Fruit fly (Drosophila melanogaster) whole organism, embryonic: ENCODE results near the gene CG44428.

ENCODE experiments used
- BtbVII ChIP-seq: fragments of 200-800 bp; sonication (Bioruptor generic); optimal IDR thresholded peaks from 3 replicates; lab custom pipeline; 2017; ENCODE audit warnings: missing biosample characterization, mild to moderate bottlenecking, missing genetic modification characterization
- CG10654 ChIP-seq: fragments of 200-800 bp; sonication (Bioruptor generic); optimal IDR thresholded peaks from 2 replicates; lab custom pipeline; 2016; ENCODE audit warnings: missing biosample characterization, missing genetic modification characterization
- CG11247 ChIP-seq: fragments of 200-800 bp; sonication (Bioruptor generic); IDR thresholded peaks from 2 replicates; pipeline ENCODE4 v1.3.6; 2022; ENCODE audit warnings: missing biosample characterization, missing genetic modification characterization
- CG11456 ChIP-seq: fragments of 200-800 bp; sonication (Bioruptor generic); IDR thresholded peaks from 3 replicates; pipeline ENCODE4 v1.3.6; 2022; ENCODE audit warnings: missing biosample characterization, missing genetic modification characterization
- CG11723 ChIP-seq: fragments of 200-800 bp; sonication (Bioruptor generic); optimal IDR thresholded peaks from 2 replicates; lab custom pipeline; 2017; ENCODE audit warnings: missing biosample characterization, mild to moderate bottlenecking, missing genetic modification characterization
- CG13775 ChIP-seq: fragments of 200-800 bp; sonication (Bioruptor generic); optimal IDR thresholded peaks from 3 replicates; lab custom pipeline; 2017; ENCODE audit warnings: missing biosample characterization, mild to moderate bottlenecking, missing genetic modification characterization
- CG14710 ChIP-seq: fragments of 200-800 bp; sonication (Bioruptor generic); optimal IDR thresholded peaks from 3 replicates; lab custom pipeline; 2019; ENCODE audit warnings: missing biosample characterization, mild to moderate bottlenecking, missing genetic modification characterization, moderate library complexity
- CG15011 ChIP-seq: fragments of 200-800 bp; sonication (Bioruptor generic); optimal IDR thresholded peaks from 3 replicates; lab custom pipeline; 2018; ENCODE audit warnings: missing biosample characterization, mild to moderate bottlenecking, missing genetic modification characterization
- CG15269 ChIP-seq: fragments of 200-800 bp; sonication (Bioruptor generic); optimal IDR thresholded peaks from 2 replicates; lab custom pipeline; 2018; ENCODE audit warnings: missing biosample characterization, mild to moderate bottlenecking, missing genetic modification characterization, moderate library complexity
- CG15601 ChIP-seq: fragments of 200-800 bp; sonication (Bioruptor generic); optimal IDR thresholded peaks from 3 replicates; lab custom pipeline; 2019; ENCODE audit warnings: missing biosample characterization, mild to moderate bottlenecking, missing genetic modification characterization, moderate library complexity
- CG2199 ChIP-seq: fragments of 200-800 bp; sonication (Bioruptor generic); IDR thresholded peaks from 3 replicates; pipeline ENCODE4 v1.3.6; 2022; ENCODE audit warnings: missing biosample characterization, missing genetic modification characterization
- CG3163 ChIP-seq: fragments of 200-800 bp; sonication (Bioruptor generic); optimal IDR thresholded peaks from 3 replicates; lab custom pipeline; 2016; ENCODE audit warnings: missing biosample characterization, missing genetic modification characterization
- CG3838 ChIP-seq: fragments of 200-800 bp; sonication (Bioruptor generic); optimal IDR thresholded peaks from 3 replicates; lab custom pipeline; 2016; ENCODE audit warnings: missing biosample characterization, missing genetic modification characterization
- CG3847 ChIP-seq: fragments of 200-800 bp; sonication (Bioruptor generic); IDR thresholded peaks from 2 replicates; pipeline ENCODE4 v1.3.6; 2022; ENCODE audit warnings: missing biosample characterization, missing genetic modification characterization
- CG4730 ChIP-seq: fragments of 200-800 bp; sonication (Bioruptor generic); IDR thresholded peaks from 2 replicates; pipeline ENCODE4 v1.3.6; 2022; ENCODE audit warnings: missing biosample characterization, missing genetic modification characterization
- CG5245 ChIP-seq: fragments of 200-800 bp; sonication (Bioruptor generic); optimal IDR thresholded peaks from 3 replicates; lab custom pipeline; 2016; ENCODE audit warnings: missing biosample characterization, missing genetic modification characterization
- CG6654 ChIP-seq: fragments of 200-800 bp; sonication (Bioruptor generic); optimal IDR thresholded peaks from 2 replicates; lab custom pipeline; 2017; ENCODE audit warnings: missing biosample characterization, mild to moderate bottlenecking, missing genetic modification characterization
- CG6765 ChIP-seq: fragments of 200-800 bp; sonication (Bioruptor generic); optimal IDR thresholded peaks from 3 replicates; lab custom pipeline; 2017; ENCODE audit warnings: missing biosample characterization, mild to moderate bottlenecking, missing genetic modification characterization
- CG7372 ChIP-seq: fragments of 200-800 bp; sonication (Bioruptor generic); IDR thresholded peaks from 2 replicates; pipeline ENCODE4 v1.3.6; 2022; ENCODE audit warnings: missing biosample characterization, missing genetic modification characterization
- Chrac-16 ChIP-seq: fragments of 200-800 bp; sonication (Bioruptor generic); optimal IDR thresholded peaks from 3 replicates; lab custom pipeline; 2016; ENCODE audit warnings: missing biosample characterization, missing genetic modification characterization
- D ChIP-seq, 2 experiments: fragments of 200-800 bp in 1 of 2; fragments of >200 bp in 1 of 2; sonication (Bioruptor generic) in 1 of 2; optimal IDR thresholded peaks; 2 replicates in 1 of 2; 3 replicates in 1 of 2; lab custom pipeline; 2017; ENCODE audit warnings: mild to moderate bottlenecking in 1 of 2, missing biosample characterization in 1 of 2, missing genetic modification characterization in 1 of 2, missing genetic modification reagents in 1 of 2
- Drgx ChIP-seq: fragments of 200-800 bp; sonication (Bioruptor generic); IDR thresholded peaks from 2 replicates; pipeline ENCODE4 v1.3.6; 2022; ENCODE audit warnings: missing biosample characterization, missing genetic modification characterization
- Elba2 ChIP-seq: fragments of 200-800 bp; sonication (Bioruptor generic); optimal IDR thresholded peaks from 3 replicates; lab custom pipeline; 2016; ENCODE audit warnings: missing biosample characterization, missing genetic modification characterization
- Ets65A ChIP-seq: fragments of 200-800 bp; sonication (Bioruptor generic); peaks from one replicate; lab custom pipeline; 2016; ENCODE audit warnings: missing biosample characterization, missing genetic modification characterization
- Gsc ChIP-seq: fragments of 200-800 bp; sonication (Bioruptor generic); IDR thresholded peaks from 2 replicates; pipeline ENCODE4 v1.3.6; 2022; ENCODE audit warnings: missing biosample characterization, missing genetic modification characterization
- Gug ChIP-seq: fragments of 200-800 bp; sonication (Bioruptor generic); IDR thresholded peaks from 4 replicates; pipeline ENCODE4 v1.3.6; 2022; ENCODE audit warnings: missing biosample characterization, missing genetic modification characterization
- HLH3B ChIP-seq: fragments of 200-800 bp; sonication (Bioruptor generic); IDR thresholded peaks from 2 replicates; pipeline ENCODE4 v1.3.6; 2022; ENCODE audit warnings: missing biosample characterization, missing genetic modification characterization
- Hr51 ChIP-seq, 2 experiments: fragments of 200-800 bp; sonication (Bioruptor generic); optimal IDR thresholded peaks; 2 replicates in 1 of 2; 3 replicates in 1 of 2; lab custom pipeline; 2016 to 2018; ENCODE audit warnings: missing biosample characterization in 2 of 2, missing genetic modification characterization in 2 of 2, mild to moderate bottlenecking in 1 of 2, moderate library complexity in 1 of 2
- Nf-YB ChIP-seq: fragments of 200-800 bp; sonication (Bioruptor generic); optimal IDR thresholded peaks from 3 replicates; lab custom pipeline; 2019; ENCODE audit warnings: missing biosample characterization, mild to moderate bottlenecking, missing genetic modification characterization, moderate library complexity
- Rfx ChIP-seq: fragments of 200-800 bp; sonication (Bioruptor generic); IDR thresholded peaks from 2 replicates; pipeline ENCODE4 v1.3.6; 2022; ENCODE audit warnings: missing biosample characterization, missing genetic modification characterization
- Sin3A ChIP-seq: fragments of >200 bp; optimal IDR thresholded peaks from 2 replicates; lab custom pipeline; 2018
- Sox102F ChIP-seq: fragments of 200-800 bp; sonication (Bioruptor generic); optimal IDR thresholded peaks from 2 replicates; lab custom pipeline; 2018; ENCODE audit warnings: missing biosample characterization, mild to moderate bottlenecking, missing genetic modification characterization, moderate library complexity
- YL-1 ChIP-seq: fragments of 200-800 bp; sonication (Bioruptor generic); optimal IDR thresholded peaks from 3 replicates; lab custom pipeline; 2017; ENCODE audit warnings: missing biosample characterization, mild to moderate bottlenecking, missing genetic modification characterization
- bsh ChIP-seq, 2 experiments: fragments of 200-800 bp; sonication (Bioruptor generic); optimal IDR thresholded peaks; 2 replicates each; lab custom pipeline; 2017 to 2018; ENCODE audit warnings: mild to moderate bottlenecking in 2 of 2, missing biosample characterization in 2 of 2, missing genetic modification characterization in 2 of 2, moderate library complexity in 1 of 2
- dpn ChIP-seq, 2 experiments: fragments of 200-800 bp; sonication (Bioruptor generic); optimal IDR thresholded peaks; 3 replicates each; lab custom pipeline; 2016; ENCODE audit warnings: missing biosample characterization in 2 of 2, missing genetic modification characterization in 2 of 2
- eve ChIP-seq, 2 experiments: fragments of >200 bp; optimal IDR thresholded peaks; 2 replicates each; lab custom pipeline; 2017; ENCODE audit warnings: missing biosample characterization in 2 of 2, missing genetic modification characterization in 2 of 2
- eyg ChIP-seq: fragments of 200-800 bp; sonication (Bioruptor generic); optimal IDR thresholded peaks from 3 replicates; lab custom pipeline; 2016; ENCODE audit warnings: missing biosample characterization, missing genetic modification characterization
- ham ChIP-seq: fragments of 200-800 bp; sonication (Bioruptor generic); IDR thresholded peaks from 2 replicates; pipeline ENCODE4 v1.3.6; 2022; ENCODE audit warnings: missing biosample characterization, missing genetic modification characterization
- hbn ChIP-seq: fragments of 200-800 bp; sonication (Bioruptor generic); IDR thresholded peaks from 2 replicates; pipeline ENCODE4 v1.3.6; 2022; ENCODE audit warnings: missing biosample characterization, missing genetic modification characterization; ENCODE audit not compliant: partially characterized antibody
- her ChIP-seq: fragments of 200-800 bp; sonication (Bioruptor generic); optimal IDR thresholded peaks from 2 replicates; lab custom pipeline; 2016; ENCODE audit warnings: missing biosample characterization, missing genetic modification characterization
- kay ChIP-seq: fragments of 200-800 bp; sonication (Bioruptor generic); optimal IDR thresholded peaks from 2 replicates; lab custom pipeline; 2016; ENCODE audit warnings: missing biosample characterization, missing genetic modification characterization
- mam ChIP-seq: fragments of 200-800 bp; sonication (Bioruptor generic); optimal IDR thresholded peaks from 3 replicates; lab custom pipeline; 2016; ENCODE audit warnings: missing biosample characterization, missing genetic modification characterization
- nerfin-2 ChIP-seq: fragments of 200-800 bp; sonication (Bioruptor generic); IDR thresholded peaks from 2 replicates; pipeline ENCODE4 v1.3.6; 2022; ENCODE audit warnings: missing biosample characterization, missing genetic modification characterization; ENCODE audit not compliant: partially characterized antibody
- peb ChIP-seq: fragments of 200-800 bp; sonication (Bioruptor generic); IDR thresholded peaks from 2 replicates; pipeline ENCODE4 v1.3.6; 2022; ENCODE audit warnings: missing biosample characterization, missing genetic modification characterization
- phol ChIP-seq: fragments of 200-800 bp; sonication (Bioruptor generic); optimal IDR thresholded peaks from 3 replicates; lab custom pipeline; 2018; ENCODE audit warnings: missing biosample characterization, mild to moderate bottlenecking, missing genetic modification characterization, moderate library complexity
- prd ChIP-seq, 3 experiments: fragments of >200 bp in 2 of 3; fragments of 200-800 bp in 1 of 3; sonication (Bioruptor generic) in 1 of 3; optimal IDR thresholded peaks in 2 of 3; IDR thresholded peaks in 1 of 3; 2 replicates in 2 of 3; 3 replicates in 1 of 3; pipeline versions ENCODE4 v1.3.6 to Lab custom; 2017 to 2022; ENCODE audit warnings: missing biosample characterization in 1 of 3, missing genetic modification characterization in 1 of 3
- slbo ChIP-seq: fragments of 200-800 bp; sonication (Bioruptor generic); IDR thresholded peaks from 2 replicates; pipeline ENCODE4 v1.3.6; 2022; ENCODE audit warnings: missing biosample characterization, missing genetic modification characterization
- toy ChIP-seq: fragments of 200-800 bp; sonication (Bioruptor generic); IDR thresholded peaks from 2 replicates; pipeline ENCODE4 v1.3.6; 2022; ENCODE audit warnings: missing biosample characterization, missing genetic modification characterization
- unc-4 ChIP-seq: fragments of 200-800 bp; sonication (Bioruptor generic); IDR thresholded peaks from 2 replicates; pipeline ENCODE4 v1.3.6; 2022; ENCODE audit warnings: missing biosample characterization, missing genetic modification characterization; ENCODE audit not compliant: partially characterized antibody
- unpg ChIP-seq: fragments of 200-800 bp; sonication (Bioruptor generic); optimal IDR thresholded peaks from 3 replicates; lab custom pipeline; 2018; ENCODE audit warnings: missing biosample characterization, mild to moderate bottlenecking, missing genetic modification characterization, moderate library complexity

Gene CG44428

dm6 chrX:13568127-13568526 is 38.1 kb upstream of the CG44428 start (continued):
- TF ChIP-seq unpg, result peak; percentile 25
- peak; percentile 14 for TF ChIP-seq CG15269 (tag; lab: Kevin White, UChicago)
- TF ChIP-seq CG2199 (GFP tag; lab: Robert Waterston, UW), result no peak
- TF ChIP-seq mam (GFP tag; lab: Kevin White, UChicago), result peak; percentile 36
- peak; percentile 49; the same call in 1 of the 2 replicates for TF ChIP-seq Rfx (GFP tag; lab: Robert Waterston, UW)
- TF ChIP-seq phol, result peak; percentile 14
- no peak for TF ChIP-seq Elba2
- TF ChIP-seq nerfin-2 (GFP tag; lab: Robert Waterston, UW), result no peak
- TF ChIP-seq CG11723, result no peak
- peak in 1 of 2 experiments; percentile 27 for TF ChIP-seq bsh (GFP tag; optimal IDR thresholded peaks at IDR 0.05; lab: Kevin White, UChicago)
- no peak for TF ChIP-seq Chrac-16
- no peak for TF ChIP-seq toy (GFP tag; lab: Robert Waterston, UW)
- peak; percentile 46; the same call in 1 of the 2 replicates for TF ChIP-seq CG4730 (GFP tag; lab: Robert Waterston, UW)
- TF ChIP-seq CG11247, result peak; percentile 18; the same call in 1 of the 2 replicates
- no peak for TF ChIP-seq CG15011 (GFP tag; lab: Kevin White, UChicago)
- TF ChIP-seq prd (optimal IDR thresholded peaks at IDR 0.05; lab: Kevin White, UChicago), result no peak
- TF ChIP-seq prd (GFP tag; IDR thresholded peaks at IDR 0.05; lab: Robert Waterston, UW), result peak; percentile 54
- TF ChIP-seq Gug (GFP tag; lab: Robert Waterston, UW), result no peak
- TF ChIP-seq ham (GFP tag; lab: Robert Waterston, UW), result no peak
- TF ChIP-seq YL-1 (GFP tag; lab: Kevin White, UChicago), result no peak
- TF ChIP-seq slbo (GFP tag; lab: Robert Waterston, UW), result peak; percentile 66
- no peak for TF ChIP-seq unc-4
- TF ChIP-seq CG7372 (GFP tag; lab: Robert Waterston, UW), result no peak
- TF ChIP-seq CG15601 (tag; lab: Kevin White, UChicago), result no peak
- TF ChIP-seq CG6765 (GFP tag; lab: Kevin White, UChicago), result no peak
- TF ChIP-seq Nf-YB, result no peak
- TF ChIP-seq Gsc (GFP tag; lab: Robert Waterston, UW), result no peak
- no peak for TF ChIP-seq CG13775 (GFP tag; lab: Kevin White, UChicago)
- TF ChIP-seq HLH3B (GFP tag; lab: Robert Waterston, UW), result no peak
- no peak for TF ChIP-seq BtbVII (GFP tag; lab: Kevin White, UChicago)
- TF ChIP-seq eve (GFP tag; optimal IDR thresholded peaks at IDR 0.05; lab: Kevin White, UChicago), result peak in 1 of 2 experiments; percentile 30
- no peak for TF ChIP-seq CG5245 (GFP tag; lab: Kevin White, UChicago)
- TF ChIP-seq Ets65A (GFP tag; lab: Kevin White, UChicago), result peak; percentile 86
- no peak for TF ChIP-seq CG10654 (GFP tag; lab: Kevin White, UChicago)
- TF ChIP-seq CG3838, result no peak
- peak; percentile 36; the same call in 1 of the 2 replicates for TF ChIP-seq Drgx (GFP tag; lab: Robert Waterston, UW)
- TF ChIP-seq Hr51 (GFP tag; optimal IDR thresholded peaks at IDR 0.05; lab: Kevin White, UChicago), result peak in 1 of 2 experiments; percentile 38
- no peak for TF ChIP-seq her
- no peak for TF ChIP-seq D (optimal IDR thresholded peaks at IDR 0.05; lab: Kevin White, UChicago)
- TF ChIP-seq D (GFP tag; optimal IDR thresholded peaks at IDR 0.05; lab: Kevin White, UChicago), result no peak
- TF ChIP-seq hbn, result no peak
- no peak for TF ChIP-seq CG3163 (GFP tag; lab: Kevin White, UChicago)
- TF ChIP-seq Sin3A, result no peak
- TF ChIP-seq Sox102F (GFP tag; lab: Kevin White, UChicago), result peak; percentile 37
- TF ChIP-seq peb (GFP tag; lab: Robert Waterston, UW), result no peak
- no peak for TF ChIP-seq CG14710 (tag; lab: Kevin White, UChicago)
- TF ChIP-seq kay, result no peak
- TF ChIP-seq CG6654 (GFP tag; lab: Kevin White, UChicago), result no peak
- TF ChIP-seq dpn (GFP tag; optimal IDR thresholded peaks at IDR 0.05; lab: Kevin White, UChicago), result peak in 1 of 2 experiments; percentile 3
- TF ChIP-seq eyg (GFP tag; lab: Kevin White, UChicago), result peak; percentile 10
- peak; percentile 35; the same call in 1 of the 3 replicates for TF ChIP-seq CG11456
- TF ChIP-seq CG3847 (GFP tag; lab: Robert Waterston, UW), result peak; percentile 45
